Fruit fly (Drosophila melanogaster): ENCODE data around the gene Inx2.

Inx2 gene

dm6 chrX:6998492-6998852, at the start of gene Inx2 (continued):
- TF ChIP-seq ro (GFP tag; IDR thresholded peaks at IDR 0.05) (no peak), Hr3 (GFP tag; optimal IDR thresholded peaks at IDR 0.05) (no peak), aop (GFP tag; IDR thresholded peaks at IDR 0.05) (no peak), otp (GFP tag; IDR thresholded peaks at IDR 0.05) (0 out of 3 replicates have a peak, but pooled peaks have one; percentile 52), CG12071 (GFP tag; optimal IDR thresholded peaks at IDR 0.05) (peak; percentile 31), nmo (GFP tag; optimal IDR thresholded peaks at IDR 0.05) (no peak), gt (GFP tag; IDR thresholded peaks at IDR 0.05) (no peak), PHDP (tag; optimal IDR thresholded peaks at IDR 0.05) (peak; percentile 25), prd (optimal IDR thresholded peaks at IDR 0.05) (no peak), prd (GFP tag; IDR thresholded peaks at IDR 0.05) (0 out of 3 replicates have a peak, but pooled peaks have one; percentile 22), zen (tag; optimal IDR thresholded peaks at IDR 0.05) (no peak), CG17186 (GFP tag; optimal IDR thresholded peaks at IDR 0.05) (no peak), CG10321 (GFP tag; IDR thresholded peaks at IDR 0.05) (no peak), caup (GFP tag; optimal IDR thresholded peaks at IDR 0.05; ENCODE audit: severe bottlenecking) (peak; percentile 68), oc (tag; optimal IDR thresholded peaks at IDR 0.05) (peak; percentile 59), row (GFP tag; IDR thresholded peaks at IDR 0.05) (peak; percentile 22; the same call in 1 of the 3 replicates), ems (GFP tag; optimal IDR thresholded peaks at IDR 0.05) (no peak), CG8359 (GFP tag; optimal IDR thresholded peaks at IDR 0.05; ENCODE audit: borderline replicate concordance) (no peak), CG15269 (tag; optimal IDR thresholded peaks at IDR 0.05) (peak; percentile 44), Lhr (GFP tag; optimal IDR thresholded peaks at IDR 0.05) (no peak), Atf-2 (GFP tag; optimal IDR thresholded peaks at IDR 0.05) (no peak), kay (GFP tag; optimal IDR thresholded peaks at IDR 0.05) (no peak), CG16779 (GFP tag; IDR thresholded peaks at IDR 0.05) (no peak), HLH4C (GFP tag; IDR thresholded peaks at IDR 0.05; ENCODE audit: partially characterized antibody) (no peak), Dref (GFP tag; IDR thresholded peaks at IDR 0.05) (no peak), CG2199 (GFP tag; IDR thresholded peaks at IDR 0.05) (peak; percentile 79), Dbx (GFP tag; IDR thresholded peaks at IDR 0.05) (peak; percentile 53; the same call in 1 of the 3 replicates), Hsf (GFP tag; optimal IDR thresholded peaks at IDR 0.05) (no peak), CG4282 (GFP tag; optimal IDR thresholded peaks at IDR 0.05) (no peak), slbo (GFP tag; IDR thresholded peaks at IDR 0.05) (no peak), Hmx (GFP tag; optimal IDR thresholded peaks at IDR 0.05) (no peak), CG18764 (GFP tag; optimal IDR thresholded peaks at IDR 0.05) (no peak), CG7987 (GFP tag; optimal IDR thresholded peaks at IDR 0.05) (peak; percentile 62), Dip3 (GFP tag; optimal IDR thresholded peaks at IDR 0.05) (no peak), CG4328 (GFP tag; optimal IDR thresholded peaks at IDR 0.05) (no peak), fru (optimal IDR thresholded peaks at IDR 0.05) (no peak), Opbp (GFP tag; IDR thresholded peaks at IDR 0.05; ENCODE audit: partially characterized antibody) (peak; percentile 64; the same call in 1 of the 3 replicates), CG15696 (tag; optimal IDR thresholded peaks at IDR 0.05) (no peak), Doc3 (GFP tag; IDR thresholded peaks at IDR 0.05; ENCODE audit: partially characterized antibody) (no peak), ci (GFP tag; IDR thresholded peaks at IDR 0.05) (peak; percentile 85), jing (GFP tag; optimal IDR thresholded peaks at IDR 0.05) (no peak), CG10366 (GFP tag; IDR thresholded peaks at IDR 0.05) (no peak), tin (GFP tag; optimal IDR thresholded peaks at IDR 0.05) (no peak), CG7271 (tag; optimal IDR thresholded peaks at IDR 0.05) (no peak), CG10543 (GFP tag; optimal IDR thresholded peaks at IDR 0.05) (peak; percentile 82), CrebB (tag; optimal IDR thresholded peaks at IDR 0.05) (peak; percentile 58), sob (GFP tag; IDR thresholded peaks at IDR 0.05) (peak; percentile 63; the same call in 1 of the 2 replicates), Sin3A (optimal IDR thresholded peaks at IDR 0.05) (no peak), CG7357 (GFP tag; IDR thresholded peaks at IDR 0.05) (no peak), Atf3 (GFP tag; optimal IDR thresholded peaks at IDR 0.05) (no peak), CG3838 (GFP tag; optimal IDR thresholded peaks at IDR 0.05) (no peak), her (GFP tag; optimal IDR thresholded peaks at IDR 0.05) (peak; percentile 52), YL-1 (GFP tag; optimal IDR thresholded peaks at IDR 0.05) (peak; percentile 0)
